Fruit fly (Drosophila melanogaster): ENCODE measurements around the gene AIMP2.

dm6 chr3L:15625676-15626414 lies 42.4 kb downstream of the AIMP2 start:
- TF ChIP-seq psq (optimal IDR thresholded peaks at IDR 0.05) (no peak), Myc (optimal IDR thresholded peaks at IDR 0.05) (no peak), Sin3A (optimal IDR thresholded peaks at IDR 0.05) (no peak), insv (optimal IDR thresholded peaks at IDR 0.05) (no peak), ttk (optimal IDR thresholded peaks at IDR 0.05) (no peak)

Measured in Kc167 (cell line).